Worm (Caenorhabditis elegans) whole organism, L1 larva: ENCODE results near the gene phf-31.
A peak's percentile ranks its signal among the peaks of the same experiment; 100 is the strongest.

Experiments used
- C16A3.4 ChIP-seq: fragments of 150-350 bp; optimal IDR thresholded peaks from 2 replicates; lab custom pipeline; 2014; ENCODE audit warnings: missing biosample characterization, missing genetic modification characterization
- C34B4.2 ChIP-seq: sonication (generic microtip); optimal IDR thresholded peaks from 2 replicates; lab custom pipeline; 2017; ENCODE audit warnings: mild to moderate bottlenecking, missing genetic modification characterization, missing compliant biosample characterization
- F16B12.6 ChIP-seq: fragments of 150-350 bp; optimal IDR thresholded peaks from 2 replicates; lab custom pipeline; 2014; ENCODE audit warnings: missing biosample characterization, missing genetic modification characterization
- Y116A8C.19 ChIP-seq: sonication (generic microtip); optimal IDR thresholded peaks from 2 replicates; lab custom pipeline; 2016; ENCODE audit warnings: missing compliant biosample characterization, missing genetic modification characterization, borderline replicate concordance
- aha-1 ChIP-seq: fragments of 150-350 bp; optimal IDR thresholded peaks from 2 replicates; lab custom pipeline; 2014; ENCODE audit warnings: missing biosample characterization, missing genetic modification characterization
- alr-1 ChIP-seq: fragments of 200-800 bp; sonication (Bioruptor generic); optimal IDR thresholded peaks from 2 replicates; lab custom pipeline; 2018; ENCODE audit warnings: borderline replicate concordance, mild to moderate bottlenecking, missing genetic modification characterization, missing compliant biosample characterization
- blmp-1 ChIP-seq: fragments of 150-350 bp; optimal IDR thresholded peaks from 2 replicates; lab custom pipeline; 2014; ENCODE audit warnings: missing biosample characterization, missing genetic modification characterization
- ceh-90 ChIP-seq: sonication (generic microtip); optimal IDR thresholded peaks from 2 replicates; lab custom pipeline; 2016; ENCODE audit warnings: missing genetic modification characterization, missing compliant biosample characterization
- ces-1 ChIP-seq: fragments of 150-350 bp; optimal IDR thresholded peaks from 2 replicates; lab custom pipeline; 2014; ENCODE audit warnings: missing biosample characterization, missing genetic modification reagents, missing genetic modification characterization
- dpl-1 ChIP-seq, 3 experiments: fragments of 150-350 bp in 2 of 3; sonication (generic microtip) in 1 of 3; optimal IDR thresholded peaks; 2 replicates each; lab custom pipeline; 2014 to 2017; ENCODE audit warnings: missing biosample characterization in 3 of 3, missing genetic modification characterization in 3 of 3, missing genetic modification reagents in 3 of 3
- efl-1 ChIP-seq, 4 experiments: fragments of 150-350 bp; optimal IDR thresholded peaks in 3 of 4; peaks in 1 of 4; 1 replicate in 1 of 4; 2 replicates in 3 of 4; lab custom pipeline; 2014; ENCODE audit warnings: missing biosample characterization in 2 of 4, missing genetic modification characterization in 2 of 4, missing genetic modification reagents in 2 of 4
- elt-2 ChIP-seq: sonication (generic microtip); optimal IDR thresholded peaks from 2 replicates; lab custom pipeline; 2016; ENCODE audit warnings: missing genetic modification characterization, mild to moderate bottlenecking, inconsistent platforms, missing compliant biosample characterization, missing genetic modification reagents
- fkh-10 ChIP-seq: sonication (generic microtip); optimal IDR thresholded peaks from 2 replicates; lab custom pipeline; 2017; ENCODE audit warnings: missing biosample characterization, missing genetic modification reagents, missing genetic modification characterization
- fkh-8 ChIP-seq: sonication (generic microtip); optimal IDR thresholded peaks from 2 replicates; lab custom pipeline; 2016; ENCODE audit warnings: mild to moderate bottlenecking, missing genetic modification characterization, missing compliant biosample characterization
- fos-1 ChIP-seq: fragments of 150-350 bp; optimal IDR thresholded peaks from 2 replicates; lab custom pipeline; 2014; ENCODE audit warnings: missing biosample characterization, missing genetic modification characterization
- grh-1 ChIP-seq: fragments of 200-800 bp; sonication (Bioruptor generic); IDR thresholded peaks from 2 replicates; pipeline ENCODE4 v1.3.6; 2022; ENCODE audit warnings: missing genetic modification reagents, missing genetic modification characterization, missing compliant biosample characterization
- hlh-17 ChIP-seq: fragments of 200-800 bp; sonication (Bioruptor generic); optimal IDR thresholded peaks from 2 replicates; lab custom pipeline; 2018; ENCODE audit warnings: missing genetic modification characterization, mild to moderate bottlenecking, missing compliant biosample characterization, moderate library complexity, borderline replicate concordance
- hpl-2 ChIP-seq: fragments of 150-350 bp; optimal IDR thresholded peaks from 2 replicates; lab custom pipeline; 2014; ENCODE audit warnings: missing biosample characterization, missing genetic modification reagents, missing genetic modification characterization
- lin-13 ChIP-seq: fragments of 150-350 bp; optimal IDR thresholded peaks from 2 replicates; lab custom pipeline; 2014; ENCODE audit warnings: missing biosample characterization, missing genetic modification reagents, missing genetic modification characterization
- lin-14 ChIP-seq: fragments of 200-800 bp; sonication (Bioruptor generic); optimal IDR thresholded peaks from 2 replicates; lab custom pipeline; 2018; ENCODE audit warnings: mild to moderate bottlenecking, missing genetic modification characterization, moderate library complexity, missing compliant biosample characterization
- lin-35 ChIP-seq, 2 experiments: fragments of 150-350 bp; optimal IDR thresholded peaks; 2 replicates each; lab custom pipeline; 2014; ENCODE audit warnings: missing biosample characterization in 2 of 2, missing genetic modification characterization in 2 of 2, missing genetic modification reagents in 2 of 2
- lin-39 ChIP-seq: fragments of 150-350 bp; optimal IDR thresholded peaks from 2 replicates; lab custom pipeline; 2014; ENCODE audit warnings: missing biosample characterization, missing genetic modification reagents, missing genetic modification characterization
- lsy-2 ChIP-seq, 2 experiments: fragments of 150-350 bp; optimal IDR thresholded peaks; 2 replicates each; lab custom pipeline; 2014; ENCODE audit warnings: missing biosample characterization in 2 of 2, missing genetic modification characterization in 2 of 2
- mdl-1 ChIP-seq, 2 experiments: fragments of 150-350 bp; optimal IDR thresholded peaks; 2 replicates each; lab custom pipeline; 2014 to 2017; ENCODE audit warnings: missing biosample characterization in 2 of 2, missing genetic modification characterization in 2 of 2, inconsistent platforms in 1 of 2
- mep-1 ChIP-seq: fragments of 150-350 bp; optimal IDR thresholded peaks from 2 replicates; lab custom pipeline; 2014; ENCODE audit warnings: missing biosample characterization, missing genetic modification characterization
- nhr-19 ChIP-seq: fragments of 200-800 bp; sonication (Bioruptor generic); conservative IDR thresholded peaks from 2 replicates; pipeline ENCODE4 v1.3.6; 2022; ENCODE audit warnings: missing genetic modification characterization, missing compliant biosample characterization
- nhr-20 ChIP-seq: sonication (generic microtip); optimal IDR thresholded peaks from 2 replicates; lab custom pipeline; 2016; ENCODE audit warnings: mild to moderate bottlenecking, missing genetic modification characterization, missing compliant biosample characterization
- nhr-28 ChIP-seq: fragments of 150-350 bp; optimal IDR thresholded peaks from 2 replicates; lab custom pipeline; 2014; ENCODE audit warnings: missing biosample characterization, missing genetic modification characterization
- nhr-47 ChIP-seq: sonication (generic microtip); optimal IDR thresholded peaks from 2 replicates; lab custom pipeline; 2016; ENCODE audit warnings: mild to moderate bottlenecking, missing genetic modification characterization, moderate library complexity, missing compliant biosample characterization
- nhr-71 ChIP-seq: sonication (generic microtip); optimal IDR thresholded peaks from 2 replicates; lab custom pipeline; 2016; ENCODE audit warnings: mild to moderate bottlenecking, missing genetic modification characterization, moderate library complexity, missing compliant biosample characterization
- nhr-76 ChIP-seq: sonication (generic microtip); optimal IDR thresholded peaks from 2 replicates; lab custom pipeline; 2017; ENCODE audit warnings: missing biosample characterization, missing genetic modification characterization
- nhr-77 ChIP-seq: fragments of 150-350 bp; optimal IDR thresholded peaks from 2 replicates; lab custom pipeline; 2014; ENCODE audit warnings: missing biosample characterization, missing genetic modification characterization
- nhr-85 ChIP-seq: sonication (generic microtip); peaks from one replicate; lab custom pipeline; 2016; ENCODE audit warnings: missing genetic modification characterization, inconsistent platforms, missing compliant biosample characterization
- nhr-90 ChIP-seq: sonication (generic microtip); optimal IDR thresholded peaks from 2 replicates; lab custom pipeline; 2016; ENCODE audit warnings: mild to moderate bottlenecking, missing genetic modification characterization, missing compliant biosample characterization; ENCODE audit not compliant: poor library complexity
- pag-3 ChIP-seq: sonication (generic microtip); optimal IDR thresholded peaks from 2 replicates; lab custom pipeline; 2017; ENCODE audit warnings: missing genetic modification characterization, mild to moderate bottlenecking, missing compliant biosample characterization, antibody characterized with exemption, borderline replicate concordance; ENCODE audit not compliant: insufficient read depth
- pax-3 ChIP-seq: fragments of 200-800 bp; sonication (Bioruptor generic); optimal IDR thresholded peaks from 2 replicates; lab custom pipeline; 2018; ENCODE audit warnings: mild to moderate bottlenecking, missing genetic modification characterization, moderate library complexity, missing compliant biosample characterization
- pqm-1 ChIP-seq: sonication (generic microtip); optimal IDR thresholded peaks from 3 replicates; lab custom pipeline; 2017; ENCODE audit warnings: missing biosample characterization, missing genetic modification characterization
- rnt-1 ChIP-seq: sonication (generic microtip); optimal IDR thresholded peaks from 2 replicates; lab custom pipeline; 2016; ENCODE audit warnings: mild to moderate bottlenecking, missing genetic modification characterization, moderate library complexity, missing compliant biosample characterization
- skn-1 ChIP-seq: fragments of 150-350 bp; optimal IDR thresholded peaks from 2 replicates; lab custom pipeline; 2014; ENCODE audit warnings: missing biosample characterization, missing genetic modification characterization
- snpc-4 ChIP-seq: fragments of 150-350 bp; optimal IDR thresholded peaks from 2 replicates; lab custom pipeline; 2014; ENCODE audit warnings: missing biosample characterization, missing genetic modification characterization
- snu-23 ChIP-seq: sonication (generic microtip); optimal IDR thresholded peaks from 2 replicates; lab custom pipeline; 2016; ENCODE audit warnings: missing genetic modification characterization, missing compliant biosample characterization
- sox-4 ChIP-seq: sonication (generic microtip); optimal IDR thresholded peaks from 2 replicates; lab custom pipeline; 2016; ENCODE audit warnings: missing genetic modification characterization, missing compliant biosample characterization
- swsn-7 ChIP-seq: sonication (generic microtip); optimal IDR thresholded peaks from 2 replicates; lab custom pipeline; 2016; ENCODE audit warnings: missing genetic modification characterization, missing compliant biosample characterization
- tlp-1 ChIP-seq: fragments of 150-350 bp; optimal IDR thresholded peaks from 2 replicates; lab custom pipeline; 2014; ENCODE audit warnings: missing biosample characterization, missing genetic modification characterization
- unc-98 ChIP-seq: fragments of 200-800 bp; sonication (Bioruptor generic); IDR thresholded peaks from 2 replicates; pipeline ENCODE4 v1.3.6; 2022; ENCODE audit warnings: missing genetic modification characterization, missing compliant biosample characterization
- xbp-1 ChIP-seq: sonication (generic microtip); optimal IDR thresholded peaks from 2 replicates; lab custom pipeline; 2016; ENCODE audit warnings: missing genetic modification characterization, missing compliant biosample characterization
- zag-1 ChIP-seq: fragments of 150-350 bp; optimal IDR thresholded peaks from 2 replicates; lab custom pipeline; 2014; ENCODE audit warnings: missing biosample characterization, missing genetic modification characterization
- ztf-11 ChIP-seq, 2 experiments: sonication (generic microtip); optimal IDR thresholded peaks; 2 replicates each; lab custom pipeline; 2016 to 2017; ENCODE audit warnings: missing genetic modification characterization in 2 of 2, missing biosample characterization in 1 of 2, missing compliant biosample characterization in 1 of 2
- ztf-4 ChIP-seq: fragments of 150-350 bp; optimal IDR thresholded peaks from 2 replicates; lab custom pipeline; 2014; ENCODE audit warnings: missing biosample characterization, missing genetic modification characterization

Gene phf-31

DNA sequence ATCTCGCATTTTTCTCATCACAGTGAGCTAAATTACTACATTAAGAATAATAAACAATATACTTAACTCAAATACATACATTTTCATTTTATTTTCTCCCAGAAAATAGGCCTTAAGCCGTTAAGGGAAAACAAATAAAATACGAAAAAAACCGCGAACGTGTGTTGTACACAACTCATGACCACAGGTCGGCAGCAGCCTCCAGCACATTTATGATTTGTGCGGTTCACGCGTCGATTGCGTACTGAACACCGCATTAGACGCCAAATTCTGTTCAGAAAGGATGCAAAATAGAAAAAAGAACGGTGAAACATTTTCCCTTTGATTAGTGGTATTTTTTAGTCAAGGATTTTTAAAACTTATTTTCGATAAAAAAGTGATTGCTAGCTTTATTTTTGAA lies 2.6 kb upstream of the phf-31 start:
- TF ChIP-seq lin-14 (GFP tag; lab: Kevin White, UChicago) (peak; percentile 79), efl-1 (optimal IDR thresholded peaks at IDR 0.05; lab: Kevin White, UChicago) (peak in 1 of 2 experiments; percentile 23), efl-1 (GFP tag; optimal IDR thresholded peaks at IDR 0.05 in 1 of 2; lab: Kevin White, UChicago) (peak in 1 of 2 experiments; percentile 91), hlh-17 (no peak), C16A3.4 (tag; lab: Kevin White, UChicago) (peak; percentile 22), lin-35 (GFP tag; optimal IDR thresholded peaks at IDR 0.05; lab: Kevin White, UChicago) (peak in 1 of 2 experiments; percentile 65), pax-3 (tag; lab: Kevin White, UChicago) (no peak), ztf-11 (tag; optimal IDR thresholded peaks at IDR 0.05; lab: Kevin White, UChicago) (no peak), sox-4 (tag; lab: Kevin White, UChicago) (no peak), lsy-2 (tag; optimal IDR thresholded peaks at IDR 0.05; lab: Kevin White, UChicago) (peak in 1 of 2 experiments; percentile 36), nhr-71 (tag; lab: Kevin White, UChicago) (peak; percentile 23), nhr-20 (tag; lab: Kevin White, UChicago) (peak; percentile 36), F16B12.6 (peak; percentile 77), ceh-90 (no peak), fkh-10 (GFP tag; lab: Kevin White, UChicago) (no peak), snu-23 (GFP tag; lab: Kevin White, UChicago) (peak; percentile 58), alr-1 (no peak), C34B4.2 (tag; lab: Kevin White, UChicago) (no peak), blmp-1 (peak; percentile 27), lin-39 (tag; lab: Kevin White, UChicago) (no peak), mdl-1 (tag; optimal IDR thresholded peaks at IDR 0.05; lab: Kevin White, UChicago) (peak in 1 of 2 experiments; percentile 34), mep-1 (tag; lab: Kevin White, UChicago) (peak; percentile 17), hpl-2 (GFP tag; lab: Kevin White, UChicago) (no peak), tlp-1 (tag; lab: Kevin White, UChicago) (no peak), nhr-76 (tag; lab: Kevin White, UChicago) (no peak), rnt-1 (tag; lab: Kevin White, UChicago) (no peak), dpl-1 (GFP tag; optimal IDR thresholded peaks at IDR 0.05; lab: Kevin White, UChicago) (peak in 2 of 3 experiments; percentile 11 to 37), skn-1 (peak; percentile 8), pag-3 (tag; lab: Kevin White, UChicago) (peak; percentile 18), fkh-8 (no peak)
- TF ChIP-seq, all 84 proteins: peak for 15

DNA sequence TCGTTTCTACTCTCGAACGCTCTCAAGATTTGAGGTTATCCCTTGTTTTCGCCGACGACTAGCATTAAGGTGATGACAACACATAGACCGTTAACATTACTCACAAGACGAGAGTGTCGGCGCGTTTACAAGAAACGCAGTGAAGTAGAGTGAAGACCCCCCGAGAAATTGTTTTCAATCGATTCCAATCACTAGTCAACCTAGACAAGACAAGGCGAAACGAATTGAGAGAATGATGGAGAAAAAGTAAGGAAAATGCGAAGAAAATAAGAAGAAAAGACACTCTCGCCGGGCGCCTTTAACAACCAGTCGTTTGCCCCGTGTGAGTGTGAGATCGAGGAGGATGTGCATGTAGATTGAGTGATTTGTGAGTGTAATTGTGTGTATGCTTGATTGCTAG lies 2.7 kb downstream of the phf-31 start:
- TF ChIP-seq nhr-28 (tag; lab: Kevin White, UChicago) (no peak), nhr-71 (tag; lab: Kevin White, UChicago) (peak; percentile 84), pax-3 (tag; lab: Kevin White, UChicago) (no peak), nhr-85 (tag; lab: Kevin White, UChicago) (peak; percentile 88), lin-14 (GFP tag; lab: Kevin White, UChicago) (peak; percentile 93), zag-1 (no peak), blmp-1 (peak; percentile 93), grh-1 (GFP tag; lab: Robert Waterston, UW) (no peak), lin-13 (GFP tag; lab: Kevin White, UChicago) (no peak), pag-3 (tag; lab: Kevin White, UChicago) (no peak), pqm-1 (tag; lab: Kevin White, UChicago) (no peak), mep-1 (tag; lab: Kevin White, UChicago) (peak; percentile 61), snpc-4 (tag; lab: Kevin White, UChicago) (peak; percentile 35), nhr-19 (peak; percentile 62), nhr-20 (tag; lab: Kevin White, UChicago) (peak; percentile 89), nhr-47 (tag; lab: Kevin White, UChicago) (peak; percentile 40), aha-1 (tag; lab: Kevin White, UChicago) (no peak), lsy-2 (tag; optimal IDR thresholded peaks at IDR 0.05; lab: Kevin White, UChicago) (peak; percentile 3 to 73), mdl-1 (tag; optimal IDR thresholded peaks at IDR 0.05; lab: Kevin White, UChicago) (peak in 1 of 2 experiments; percentile 53), nhr-77 (tag; lab: Kevin White, UChicago) (peak; percentile 59), swsn-7 (tag; lab: Kevin White, UChicago) (peak; percentile 34), xbp-1 (tag; lab: Kevin White, UChicago) (peak; percentile 13), unc-98 (GFP tag; lab: Robert Waterston, UW) (no peak), ces-1 (GFP tag; lab: Kevin White, UChicago) (no peak), efl-1 (optimal IDR thresholded peaks at IDR 0.05; lab: Kevin White, UChicago) (peak in 1 of 2 experiments; percentile 5), efl-1 (GFP tag; optimal IDR thresholded peaks at IDR 0.05 in 1 of 2; lab: Kevin White, UChicago) (no peak), nhr-90 (tag; lab: Kevin White, UChicago) (peak; percentile 57), fos-1 (tag; lab: Kevin White, UChicago) (peak; percentile 4), ztf-4 (peak; percentile 12), rnt-1 (tag; lab: Kevin White, UChicago) (peak; percentile 27), Y116A8C.19 (no peak), elt-2 (peak; percentile 29), lin-35 (GFP tag; optimal IDR thresholded peaks at IDR 0.05; lab: Kevin White, UChicago) (peak; percentile 37 to 75)
